Worm (Caenorhabditis elegans): ENCODE results near the gene R10D12.6.

The R10D12.6 gene

DNA sequence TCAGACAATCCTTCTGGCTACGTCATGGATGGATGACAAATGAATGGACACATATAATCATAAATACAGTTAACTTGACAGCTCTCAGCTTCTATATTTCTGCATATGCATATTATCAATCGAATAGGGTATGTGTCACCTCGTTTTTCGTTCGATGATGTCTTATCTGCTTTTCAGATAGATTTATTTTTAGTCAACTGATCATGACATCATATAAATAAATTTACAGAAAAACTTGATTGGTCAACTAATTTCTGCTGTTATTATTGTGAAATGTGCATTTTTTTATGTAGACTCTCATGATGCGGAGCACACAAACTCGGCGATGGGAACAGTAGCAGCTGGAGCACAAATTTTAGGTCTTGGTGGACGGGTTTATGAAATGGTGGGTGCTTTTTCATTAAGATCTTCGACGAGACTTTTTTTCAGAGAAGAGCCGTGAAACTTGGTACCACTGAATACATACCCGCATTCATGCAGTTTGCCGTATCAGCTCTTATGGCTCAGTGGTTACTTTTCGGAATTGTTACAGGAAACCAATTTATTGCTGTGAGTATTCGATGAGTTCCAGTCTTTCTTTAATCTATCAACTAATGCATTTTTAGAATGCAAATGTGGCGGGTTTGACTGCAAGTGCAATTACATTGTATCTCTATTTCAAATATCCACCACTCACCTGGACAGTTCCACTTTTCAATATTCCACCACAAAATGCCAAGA lies 6.4 kb downstream of the R10D12.6 start:
- TF ChIP-seq elt-2 (tag; optimal IDR thresholded peaks at IDR 0.05), result peak; percentile 30
- TF ChIP-seq unc-39 (tag; optimal IDR thresholded peaks at IDR 0.05), result no peak
- peak; percentile 54 for TF ChIP-seq pqm-1 (tag; optimal IDR thresholded peaks at IDR 0.05)

DNA sequence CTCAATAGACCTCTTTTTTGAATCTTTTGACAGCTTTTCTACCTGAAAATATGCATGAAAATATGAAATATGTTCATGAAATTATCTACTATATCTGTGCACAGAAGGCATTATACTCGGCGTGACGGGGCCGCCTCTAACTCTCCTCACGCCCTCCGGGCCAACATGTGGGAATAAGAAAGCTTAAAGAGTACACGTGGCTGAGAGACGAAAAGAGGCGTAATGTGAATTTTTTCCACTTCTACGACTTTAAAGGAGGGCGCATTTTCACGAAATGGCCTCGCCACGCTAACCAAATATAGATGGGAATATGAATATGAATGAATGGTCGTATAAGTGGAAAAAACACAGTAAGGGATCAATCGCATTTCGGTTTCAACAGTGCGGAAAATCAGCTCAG lies 8.6 kb downstream of the R10D12.6 start:
- TF ChIP-seq pqm-1 (tag; optimal IDR thresholded peaks at IDR 0.05) (no peak), lin-39 (tag; optimal IDR thresholded peaks at IDR 0.05) (no peak), elt-3 (tag; optimal IDR thresholded peaks at IDR 0.05) (no peak), nhr-77 (tag; optimal IDR thresholded peaks at IDR 0.05) (no peak), eor-1 (tag; optimal IDR thresholded peaks at IDR 0.05) (no peak), pha-4 (tag; optimal IDR thresholded peaks at IDR 0.05) (no peak), hmg-11 (tag; optimal IDR thresholded peaks at IDR 0.05) (no peak), aly-2 (tag; optimal IDR thresholded peaks at IDR 0.05) (no peak), jun-1 (tag; optimal IDR thresholded peaks at IDR 0.05) (no peak), nhr-76 (tag; optimal IDR thresholded peaks at IDR 0.05) (no peak), skn-1 (tag; optimal IDR thresholded peaks at IDR 0.05) (no peak)

DNA sequence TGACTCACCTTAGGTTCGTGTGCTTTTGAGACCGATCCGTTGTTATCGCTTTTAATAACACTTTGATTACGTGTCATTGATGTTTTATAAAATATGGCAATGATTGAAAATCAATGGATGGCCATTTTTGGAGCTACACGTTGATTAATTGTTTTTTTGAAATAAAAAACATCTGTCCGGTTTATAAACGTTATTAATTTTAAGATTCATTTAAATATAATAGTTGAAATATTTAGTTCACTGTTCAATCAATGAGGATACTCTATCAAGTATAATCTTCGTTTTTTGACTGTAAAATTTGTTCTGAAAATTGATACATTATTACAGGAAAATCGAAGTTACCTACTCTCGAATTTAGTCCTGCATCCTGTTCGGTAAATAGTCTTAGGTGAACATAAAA lies 9.1 kb downstream of the R10D12.6 start, which contains the start of gene R10D12.10:
Gene R10D12.10, minus strand, starts transcription at position 101 of the 400 bp plus-strand sequence.
- TF ChIP-seq tbx-2 (tag; optimal IDR thresholded peaks at IDR 0.05), result no peak
- no peak for TF ChIP-seq pha-4 (tag; optimal IDR thresholded peaks at IDR 0.05)
- no peak for TF ChIP-seq nhr-237 (tag; optimal IDR thresholded peaks at IDR 0.05)
- no peak for TF ChIP-seq lin-15B (tag; optimal IDR thresholded peaks at IDR 0.05)
- TF ChIP-seq mml-1 (tag; optimal IDR thresholded peaks at IDR 0.05), result no peak
- TF ChIP-seq sea-2 (GFP tag; optimal IDR thresholded peaks at IDR 0.05), result no peak
- TF ChIP-seq fkh-2 (tag; optimal IDR thresholded peaks at IDR 0.05), result no peak
- TF ChIP-seq ceh-82 (tag; optimal IDR thresholded peaks at IDR 0.05), result no peak
- TF ChIP-seq skn-1 (tag; optimal IDR thresholded peaks at IDR 0.05), result no peak
- no peak for TF ChIP-seq elt-3 (tag; optimal IDR thresholded peaks at IDR 0.05)
- TF ChIP-seq ztf-11 (tag; optimal IDR thresholded peaks at IDR 0.05), result no peak
- TF ChIP-seq ceh-16 (tag; optimal IDR thresholded peaks at IDR 0.05), result no peak
- no peak for TF ChIP-seq fos-1 (tag; optimal IDR thresholded peaks at IDR 0.05)
- TF ChIP-seq snpc-4 (tag; optimal IDR thresholded peaks at IDR 0.05), result no peak
- no peak for TF ChIP-seq jun-1 (tag; optimal IDR thresholded peaks at IDR 0.05)
- TF ChIP-seq elt-2 (tag; optimal IDR thresholded peaks at IDR 0.05), result no peak
- TF ChIP-seq ztf-4 (tag; optimal IDR thresholded peaks at IDR 0.05), result no peak
- no peak for TF ChIP-seq egl-27 (tag; optimal IDR thresholded peaks at IDR 0.05)
- TF ChIP-seq unc-62 (GFP tag; optimal IDR thresholded peaks at IDR 0.05), result no peak
- TF ChIP-seq nhr-43 (tag; optimal IDR thresholded peaks at IDR 0.05; ENCODE audit: poor library complexity, severe bottlenecking), result no peak

DNA sequence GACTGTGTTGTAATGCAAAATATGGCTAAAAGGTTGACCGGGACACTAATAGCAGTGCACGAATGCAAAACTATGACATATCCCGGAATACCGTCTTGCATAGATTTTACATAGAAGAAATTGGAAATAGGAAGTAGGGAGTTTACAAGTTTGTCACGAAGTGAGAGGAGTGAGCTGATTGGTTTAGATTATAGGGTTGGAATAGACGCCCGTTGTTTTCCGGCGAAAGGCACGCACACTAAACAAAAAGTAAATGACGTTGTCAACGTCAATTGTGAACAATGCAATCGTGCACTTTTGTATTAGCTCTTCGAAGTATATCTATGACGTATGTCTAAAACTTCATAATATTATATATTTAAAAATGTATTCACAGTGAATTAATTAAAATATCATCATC lies 11.8 kb downstream of the R10D12.6 start, which contains the start of gene srh-24:
Gene srh-24, minus strand, starts transcription at position 101 of the 400 bp plus-strand sequence.
- TF ChIP-seq nhr-25 (tag; optimal IDR thresholded peaks at IDR 0.05) (no peak), lin-15B (tag; optimal IDR thresholded peaks at IDR 0.05) (no peak), mdl-1 (tag; optimal IDR thresholded peaks at IDR 0.05) (no peak), zag-1 (tag; optimal IDR thresholded peaks at IDR 0.05) (no peak), R02D3.7 (tag; optimal IDR thresholded peaks at IDR 0.05) (no peak), nhr-43 (tag; optimal IDR thresholded peaks at IDR 0.05; ENCODE audit: poor library complexity, severe bottlenecking) (no peak), ceh-9 (tag; optimal IDR thresholded peaks at IDR 0.05) (no peak), daf-12 (tag; optimal IDR thresholded peaks at IDR 0.05) (no peak), pha-4 (tag; optimal IDR thresholded peaks at IDR 0.05) (no peak), skn-1 (tag; optimal IDR thresholded peaks at IDR 0.05) (no peak), nhr-23 (tag; optimal IDR thresholded peaks at IDR 0.05) (no peak)

DNA sequence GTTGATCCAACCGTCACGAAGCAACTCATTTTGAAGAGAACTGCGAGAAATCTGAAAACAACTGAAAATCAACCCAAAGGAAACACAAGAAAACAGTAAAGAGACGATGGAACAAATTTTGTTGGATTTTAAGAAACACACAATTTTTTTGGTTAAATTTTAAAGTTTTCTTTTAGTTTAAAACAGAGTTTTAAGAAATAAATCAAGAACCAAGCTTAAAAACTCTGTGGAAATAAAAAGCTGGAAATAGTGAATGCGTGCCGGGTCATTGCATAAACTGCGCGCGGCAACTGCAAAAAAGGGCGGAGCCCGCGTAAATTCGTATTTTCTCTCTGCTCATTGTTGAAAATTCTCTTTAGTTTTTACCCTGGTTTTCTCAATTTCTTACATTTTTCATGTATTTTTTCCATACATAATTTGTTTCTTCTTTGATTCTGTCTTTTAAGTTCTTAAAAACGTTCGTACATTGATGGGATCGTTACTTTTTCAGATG lies 12.9 kb downstream of the R10D12.6 start, which contains the start of the genes algn-13 and R10D12.13:
Gene algn-13, minus strand, starts transcription at position 51 of the 493 bp plus-strand sequence.
Gene R10D12.13, plus strand, starts transcription at position 491 of the 493 bp plus-strand sequence.
- TF ChIP-seq skn-1 (tag; optimal IDR thresholded peaks at IDR 0.05) (peak; percentile 27), nhr-23 (tag; optimal IDR thresholded peaks at IDR 0.05) (peak; percentile 19), nhr-12 (tag; optimal IDR thresholded peaks at IDR 0.05) (no peak), fkh-2 (tag; optimal IDR thresholded peaks at IDR 0.05) (no peak), elt-3 (tag; optimal IDR thresholded peaks at IDR 0.05) (no peak), pqm-1 (tag; optimal IDR thresholded peaks at IDR 0.05) (no peak), nfya-1 (tag; optimal IDR thresholded peaks at IDR 0.05; ENCODE audit: insufficient read depth) (peak; percentile 54), jun-1 (tag; optimal IDR thresholded peaks at IDR 0.05) (no peak), tbx-2 (tag; optimal IDR thresholded peaks at IDR 0.05) (no peak), elt-1 (tag; optimal IDR thresholded peaks at IDR 0.05) (no peak), nhr-25 (tag; optimal IDR thresholded peaks at IDR 0.05) (no peak), ZK546.5 (tag; optimal IDR thresholded peaks at IDR 0.05) (no peak), daf-12 (tag; optimal IDR thresholded peaks at IDR 0.05) (no peak), fos-1 (tag; optimal IDR thresholded peaks at IDR 0.05) (no peak), lin-15B (tag; optimal IDR thresholded peaks at IDR 0.05) (peak; percentile 35), egl-27 (tag; optimal IDR thresholded peaks at IDR 0.05) (no peak), ceh-82 (tag; optimal IDR thresholded peaks at IDR 0.05) (no peak), lin-39 (tag; optimal IDR thresholded peaks at IDR 0.05) (no peak), eor-1 (tag; optimal IDR thresholded peaks at IDR 0.05) (no peak), ztf-11 (tag; optimal IDR thresholded peaks at IDR 0.05) (no peak), snpc-4 (tag; optimal IDR thresholded peaks at IDR 0.05) (peak; percentile 72), ztf-4 (tag; optimal IDR thresholded peaks at IDR 0.05) (no peak), ceh-9 (tag; optimal IDR thresholded peaks at IDR 0.05) (no peak), elt-2 (tag; optimal IDR thresholded peaks at IDR 0.05) (peak; percentile 41), ceh-16 (tag; optimal IDR thresholded peaks at IDR 0.05) (no peak), sea-2 (GFP tag; optimal IDR thresholded peaks at IDR 0.05) (no peak), pha-4 (tag; optimal IDR thresholded peaks at IDR 0.05) (peak; percentile 44), lsy-12 (tag; optimal IDR thresholded peaks at IDR 0.05) (no peak)
